Fruit fly (Drosophila melanogaster) whole organism, wandering third instar larva: ENCODE results near the gene CG34282.

Experiments
- Abd-B ChIP-seq: fragments of >200 bp; optimal IDR thresholded peaks from 2 replicates; lab custom pipeline; 2017; ENCODE audit warnings: missing biosample characterization, missing genetic modification characterization
- CG32264 ChIP-seq: fragments of 200-800 bp; sonication (Bioruptor generic); optimal IDR thresholded peaks from 2 replicates; lab custom pipeline; 2016; ENCODE audit warnings: missing biosample characterization, missing genetic modification characterization
- CG9705 ChIP-seq: fragments of 200-800 bp; sonication (Bioruptor generic); optimal IDR thresholded peaks from 2 replicates; lab custom pipeline; 2018; ENCODE audit warnings: missing biosample characterization, mild to moderate bottlenecking, missing genetic modification characterization
- CrebA ChIP-seq: fragments of 200-800 bp; sonication (Bioruptor generic); optimal IDR thresholded peaks from 2 replicates; lab custom pipeline; 2016; ENCODE audit warnings: missing biosample characterization, mild to moderate bottlenecking, missing genetic modification characterization, borderline replicate concordance
- Dfd ChIP-seq: fragments of >200 bp; optimal IDR thresholded peaks from 2 replicates; lab custom pipeline; 2017; ENCODE audit warnings: missing biosample characterization, missing genetic modification characterization
- Dif ChIP-seq: fragments of 200-275, 200-300 bp; sonication (Bioruptor generic); optimal IDR thresholded peaks from 2 replicates; lab custom pipeline; 2018; ENCODE audit warnings: missing biosample characterization, missing genetic modification characterization; ENCODE audit not compliant: partially characterized antibody
- GATAd ChIP-seq: sonication (Bioruptor generic); optimal IDR thresholded peaks from 2 replicates; lab custom pipeline; 2016; ENCODE audit warnings: missing biosample characterization, missing genetic modification characterization
- HLH106 ChIP-seq: fragments of 200-800 bp; optimal IDR thresholded peaks from 3 replicates; lab custom pipeline; 2019; ENCODE audit warnings: missing biosample characterization, mild to moderate bottlenecking, missing genetic modification characterization, moderate library complexity
- Hnf4 ChIP-seq: fragments of 200-800 bp; sonication (Bioruptor generic); optimal IDR thresholded peaks from 2 replicates; lab custom pipeline; 2016; ENCODE audit warnings: missing biosample characterization, mild to moderate bottlenecking, missing genetic modification characterization
- Hr78 ChIP-seq: fragments of >200 bp; optimal IDR thresholded peaks from 2 replicates; lab custom pipeline; 2017; ENCODE audit warnings: missing biosample characterization, missing genetic modification characterization
- Hr83 ChIP-seq: fragments of 200-300 bp; sonication (Bioruptor generic); optimal IDR thresholded peaks from 2 replicates; lab custom pipeline; 2016; ENCODE audit warnings: missing biosample characterization, mild to moderate bottlenecking, missing genetic modification characterization, moderate library complexity; ENCODE audit not compliant: poor library complexity, severe bottlenecking
- Jra ChIP-seq: sonication (Bioruptor generic); optimal IDR thresholded peaks from 2 replicates; lab custom pipeline; 2016; ENCODE audit warnings: missing biosample characterization, missing genetic modification characterization
- Mio ChIP-seq: sonication (Bioruptor generic); optimal IDR thresholded peaks from 2 replicates; lab custom pipeline; 2016; ENCODE audit warnings: missing biosample characterization, missing genetic modification characterization
- Myc ChIP-seq: fragments of >200 bp; optimal IDR thresholded peaks from 2 replicates; lab custom pipeline; 2017
- N ChIP-seq: fragments of >200 bp; optimal IDR thresholded peaks from 2 replicates; lab custom pipeline; 2018; ENCODE audit warnings: missing biosample characterization, missing external identifiers, missing genetic modification characterization
- OdsH ChIP-seq: fragments of 200-800 bp; sonication (Bioruptor generic); optimal IDR thresholded peaks from 2 replicates; lab custom pipeline; 2016; ENCODE audit warnings: missing biosample characterization, mild to moderate bottlenecking, missing genetic modification characterization
- Rel ChIP-seq, 2 experiments: fragments of 200-800 bp; sonication (Bioruptor generic) in 1 of 2; optimal IDR thresholded peaks; 2 replicates in 1 of 2; 3 replicates in 1 of 2; lab custom pipeline; 2016 to 2019; ENCODE audit warnings: mild to moderate bottlenecking in 2 of 2, missing biosample characterization in 2 of 2, missing genetic modification characterization in 2 of 2, moderate library complexity in 1 of 2
- Sp1 ChIP-seq: fragments of 200-800 bp; sonication (Bioruptor generic); optimal IDR thresholded peaks from 3 replicates; lab custom pipeline; 2019; ENCODE audit warnings: missing biosample characterization, mild to moderate bottlenecking, missing genetic modification characterization, moderate library complexity
- Vsx2 ChIP-seq: fragments of 200-300, 225-300 bp; sonication (Bioruptor generic); optimal IDR thresholded peaks from 2 replicates; lab custom pipeline; 2018; ENCODE audit warnings: missing biosample characterization, missing genetic modification characterization; ENCODE audit not compliant: partially characterized antibody
- br ChIP-seq: fragments of 200-800 bp; sonication (Bioruptor generic); optimal IDR thresholded peaks from 2 replicates; lab custom pipeline; 2016; ENCODE audit warnings: missing biosample characterization, missing genetic modification characterization
- brk ChIP-seq: fragments of 200-800 bp; sonication (Bioruptor generic); optimal IDR thresholded peaks from 2 replicates; lab custom pipeline; 2016; ENCODE audit warnings: missing biosample characterization, mild to moderate bottlenecking, missing genetic modification characterization
- dl ChIP-seq, 2 experiments: fragments of 175-275, 200-275 bp in 1 of 2; fragments of 200-275 bp in 1 of 2; sonication (Bioruptor generic); optimal IDR thresholded peaks; lab custom pipeline; 2018; ENCODE audit warnings: mild to moderate bottlenecking in 2 of 2, missing biosample characterization in 2 of 2, missing genetic modification characterization in 2 of 2, moderate library complexity in 2 of 2; ENCODE audit not compliant: partially characterized antibody in 2 of 2, insufficient read depth in 1 of 2
- dmrt93B ChIP-seq: fragments of 200-800 bp; sonication (Bioruptor generic); optimal IDR thresholded peaks from 2 replicates; lab custom pipeline; 2018; ENCODE audit warnings: missing biosample characterization, mild to moderate bottlenecking, missing genetic modification characterization
- dsf ChIP-seq: sonication (Bioruptor generic); optimal IDR thresholded peaks from 2 replicates; lab custom pipeline; 2016; ENCODE audit warnings: missing biosample characterization, missing genetic modification characterization, borderline replicate concordance
- ey ChIP-seq: fragments of 200-800 bp; sonication (Bioruptor generic); optimal IDR thresholded peaks from 2 replicates; lab custom pipeline; 2016; ENCODE audit warnings: missing biosample characterization, missing genetic modification characterization
- foxo ChIP-seq, 2 experiments: fragments of 200-800 bp; sonication (Bioruptor generic); optimal IDR thresholded peaks; 2 replicates in 1 of 2; 3 replicates in 1 of 2; lab custom pipeline; 2016 to 2017; ENCODE audit warnings: missing biosample characterization in 2 of 2, missing genetic modification characterization in 2 of 2
- fru ChIP-seq: fragments of 200-800 bp; sonication (Bioruptor generic); optimal IDR thresholded peaks from 3 replicates; lab custom pipeline; 2016; ENCODE audit warnings: missing biosample characterization, mild to moderate bottlenecking, missing genetic modification characterization
- h ChIP-seq: fragments of 200-800 bp; sonication (Bioruptor generic); optimal IDR thresholded peaks from 3 replicates; lab custom pipeline; 2016; ENCODE audit warnings: missing biosample characterization, mild to moderate bottlenecking, missing genetic modification characterization
- jim ChIP-seq: fragments of 175-275, 200-325 bp; sonication (Bioruptor generic); optimal IDR thresholded peaks from 2 replicates; lab custom pipeline; 2016; ENCODE audit warnings: missing biosample characterization, mild to moderate bottlenecking, missing genetic modification characterization
- lola ChIP-seq: fragments of >200 bp; optimal IDR thresholded peaks from 2 replicates; lab custom pipeline; 2017; ENCODE audit warnings: missing biosample characterization, missing genetic modification characterization
- pan ChIP-seq: fragments of >200 bp; optimal IDR thresholded peaks from 2 replicates; lab custom pipeline; 2017
- psq ChIP-seq: fragments of 200-800 bp; sonication (Bioruptor generic); optimal IDR thresholded peaks from 3 replicates; lab custom pipeline; 2017; ENCODE audit warnings: missing biosample characterization, mild to moderate bottlenecking, missing genetic modification characterization, moderate library complexity
- rgr ChIP-seq: fragments of 200-800 bp; sonication (Bioruptor generic); optimal IDR thresholded peaks from 3 replicates; lab custom pipeline; 2016; ENCODE audit warnings: missing biosample characterization, mild to moderate bottlenecking, missing genetic modification characterization
- sage ChIP-seq: fragments of 200-800 bp; sonication (Bioruptor generic); optimal IDR thresholded peaks from 2 replicates; lab custom pipeline; 2016; ENCODE audit warnings: missing biosample characterization, mild to moderate bottlenecking, missing genetic modification characterization
- sv ChIP-seq: fragments of 200-800 bp; sonication (Bioruptor generic); optimal IDR thresholded peaks from 3 replicates; lab custom pipeline; 2016; ENCODE audit warnings: missing biosample characterization, missing genetic modification characterization
- tai ChIP-seq: sonication (Bioruptor generic); optimal IDR thresholded peaks from 2 replicates; lab custom pipeline; 2016; ENCODE audit warnings: missing biosample characterization, missing genetic modification characterization
- usp ChIP-seq: fragments of >200 bp; optimal IDR thresholded peaks from 2 replicates; lab custom pipeline; 2017; ENCODE audit warnings: missing biosample characterization, missing genetic modification characterization
- woc ChIP-seq: sonication (Bioruptor generic); optimal IDR thresholded peaks from 2 replicates; lab custom pipeline; 2016; ENCODE audit warnings: missing biosample characterization, mild to moderate bottlenecking, missing genetic modification characterization

CG34282 gene

dm6 chr3R:18741844-18742187, 46.8 kb downstream of the CG34282 start:
- TF ChIP-seq lola (GFP tag; lab: Kevin White, UChicago) (no peak), CG32264 (no peak), fru (no peak), ey (GFP tag; lab: Kevin White, UChicago) (peak; percentile 11), psq (GFP tag; lab: Kevin White, UChicago) (peak; percentile 16), Hr83 (GFP tag; lab: Kevin White, UChicago) (peak; percentile 34), pan (lab: Kevin White, UChicago) (no peak), Hnf4 (no peak), tai (GFP tag; lab: Kevin White, UChicago) (no peak), HLH106 (tag; lab: Kevin White, UChicago) (no peak), rgr (GFP tag; lab: Kevin White, UChicago) (no peak), OdsH (GFP tag; lab: Kevin White, UChicago) (no peak), sv (GFP tag; lab: Kevin White, UChicago) (peak; percentile 52), woc (GFP tag; lab: Kevin White, UChicago) (no peak), h (GFP tag; lab: Kevin White, UChicago) (no peak), Hr78 (GFP tag; lab: Kevin White, UChicago) (no peak), Dfd (GFP tag; lab: Kevin White, UChicago) (no peak), brk (no peak), N (GFP tag; lab: Kevin White, UChicago) (no peak), Jra (no peak), dsf (GFP tag; lab: Kevin White, UChicago) (no peak), foxo (GFP tag; optimal IDR thresholded peaks at IDR 0.05; lab: Kevin White, UChicago) (no peak), Vsx2 (GFP tag; lab: Kevin White, UChicago) (no peak), jim (GFP tag; lab: Kevin White, UChicago) (no peak), Rel (GFP tag; optimal IDR thresholded peaks at IDR 0.05; lab: Kevin White, UChicago) (no peak), Rel (tag; optimal IDR thresholded peaks at IDR 0.05; lab: Kevin White, UChicago) (no peak), Mio (no peak), dmrt93B (GFP tag; lab: Kevin White, UChicago) (no peak), Sp1 (GFP tag; lab: Kevin White, UChicago) (no peak), Myc (lab: Kevin White, UChicago) (no peak), usp (GFP tag; lab: Kevin White, UChicago) (no peak), br (GFP tag; lab: Kevin White, UChicago) (no peak), CrebA (GFP tag; lab: Kevin White, UChicago) (no peak)

- no peak for TF ChIP-seq pan (lab: Kevin White, UChicago)
- TF ChIP-seq sage (GFP tag; lab: Kevin White, UChicago) = peak; percentile 62
- peak; percentile 80 for TF ChIP-seq Dif
- TF ChIP-seq CG32264 = no peak
- TF ChIP-seq Myc (lab: Kevin White, UChicago) = no peak
- peak; percentile 24 for TF ChIP-seq Jra
- no peak for TF ChIP-seq Rel (GFP tag; optimal IDR thresholded peaks at IDR 0.05; lab: Kevin White, UChicago)
- TF ChIP-seq Rel (tag; optimal IDR thresholded peaks at IDR 0.05; lab: Kevin White, UChicago) = peak; percentile 99
- TF ChIP-seq psq (GFP tag; lab: Kevin White, UChicago) = no peak
- TF ChIP-seq dl (GFP tag; optimal IDR thresholded peaks at IDR 0.05; lab: Kevin White, UChicago; ENCODE audit: insufficient read depth in 1 of 2, partially characterized antibody in 2 of 2) = peak; percentile 73
- no peak for TF ChIP-seq GATAd (GFP tag; lab: Kevin White, UChicago)
- peak; percentile 70 for TF ChIP-seq ey (GFP tag; lab: Kevin White, UChicago)
- TF ChIP-seq Hr83 (GFP tag; lab: Kevin White, UChicago) = no peak
- no peak for TF ChIP-seq Mio
- TF ChIP-seq dmrt93B (GFP tag; lab: Kevin White, UChicago) = peak; percentile 55
- no peak for TF ChIP-seq sv (GFP tag; lab: Kevin White, UChicago)
- peak; percentile 26 to 71 for TF ChIP-seq foxo (GFP tag; optimal IDR thresholded peaks at IDR 0.05; lab: Kevin White, UChicago)
- no peak for TF ChIP-seq jim (GFP tag; lab: Kevin White, UChicago)
- peak; percentile 81 for TF ChIP-seq br (GFP tag; lab: Kevin White, UChicago)
- TF ChIP-seq woc (GFP tag; lab: Kevin White, UChicago) = peak; percentile 47
- peak; percentile 51 for TF ChIP-seq Sp1 (GFP tag; lab: Kevin White, UChicago)
- peak; percentile 82 for TF ChIP-seq rgr (GFP tag; lab: Kevin White, UChicago)
- TF ChIP-seq CG9705 (GFP tag; lab: Kevin White, UChicago) = peak; percentile 16
- TF ChIP-seq tai (GFP tag; lab: Kevin White, UChicago) = no peak
- TF ChIP-seq N (GFP tag; lab: Kevin White, UChicago) = peak; percentile 12
- no peak for TF ChIP-seq CrebA (GFP tag; lab: Kevin White, UChicago)
- TF ChIP-seq h (GFP tag; lab: Kevin White, UChicago) = peak; percentile 67
- peak; percentile 73 for TF ChIP-seq fru
- peak; percentile 11 for TF ChIP-seq brk
- no peak for TF ChIP-seq Abd-B
- TF ChIP-seq OdsH (GFP tag; lab: Kevin White, UChicago) = peak; percentile 62
- TF ChIP-seq usp (GFP tag; lab: Kevin White, UChicago) = no peak
- peak; percentile 14 for TF ChIP-seq dsf (GFP tag; lab: Kevin White, UChicago)
- peak; percentile 52 for TF ChIP-seq Vsx2 (GFP tag; lab: Kevin White, UChicago)
- TF ChIP-seq Hnf4 = peak; percentile 62
- no peak for TF ChIP-seq Hr78 (GFP tag; lab: Kevin White, UChicago)
- no peak for TF ChIP-seq Dfd (GFP tag; lab: Kevin White, UChicago)
- peak; percentile 70 for TF ChIP-seq HLH106 (tag; lab: Kevin White, UChicago)
- no peak for TF ChIP-seq lola (GFP tag; lab: Kevin White, UChicago)
These were observed 47.6 kb downstream of the CG34282 start for dm6 chr3R:18742358-18743269.
